Fruit fly (Drosophila melanogaster) whole organism, embryonic: Measurements from ENCODE around the gene nesd.

Experiments
- CG10147 ChIP-seq: fragments of 200-800 bp; sonication (Bioruptor generic); optimal IDR thresholded peaks from 2 replicates; lab custom pipeline; 2019; ENCODE audit warnings: missing biosample characterization, mild to moderate bottlenecking, missing genetic modification characterization, moderate library complexity
- CG10366 ChIP-seq: fragments of 200-800 bp; sonication (Bioruptor generic); IDR thresholded peaks from 2 replicates; pipeline ENCODE4 v1.3.6; 2022; ENCODE audit warnings: missing biosample characterization, missing genetic modification characterization
- CG10543 ChIP-seq: fragments of 200-800 bp; sonication (Bioruptor generic); optimal IDR thresholded peaks from 3 replicates; lab custom pipeline; 2017; ENCODE audit warnings: missing biosample characterization, mild to moderate bottlenecking, missing genetic modification characterization, moderate library complexity
- CG11504 ChIP-seq: fragments of 200-800 bp; sonication (Bioruptor generic); optimal IDR thresholded peaks from 3 replicates; lab custom pipeline; 2019; ENCODE audit warnings: missing biosample characterization, mild to moderate bottlenecking, missing genetic modification characterization, moderate library complexity
- CG12659 ChIP-seq: fragments of 200-800 bp; sonication (Bioruptor generic); optimal IDR thresholded peaks from 3 replicates; lab custom pipeline; 2017; ENCODE audit warnings: mild to moderate bottlenecking, missing biosample characterization, missing genetic modification reagents, missing genetic modification characterization
- CG13894 ChIP-seq: fragments of 200-800 bp; sonication (Bioruptor generic); optimal IDR thresholded peaks from 3 replicates; lab custom pipeline; 2018; ENCODE audit warnings: missing biosample characterization, mild to moderate bottlenecking, missing genetic modification characterization, moderate library complexity
- CG14014 ChIP-seq: fragments of 200-800 bp; sonication (Bioruptor generic); IDR thresholded peaks from 2 replicates; pipeline ENCODE4 v1.3.6; 2022; ENCODE audit warnings: missing biosample characterization, missing genetic modification characterization
- CG14710 ChIP-seq: fragments of 200-800 bp; sonication (Bioruptor generic); optimal IDR thresholded peaks from 3 replicates; lab custom pipeline; 2019; ENCODE audit warnings: missing biosample characterization, mild to moderate bottlenecking, missing genetic modification characterization, moderate library complexity
- CG14860 ChIP-seq: fragments of 200-800 bp; sonication (Bioruptor generic); IDR thresholded peaks from 3 replicates; pipeline ENCODE4 v1.3.6; 2022; ENCODE audit warnings: missing biosample characterization, missing genetic modification characterization; ENCODE audit not compliant: partially characterized antibody
- CG16813 ChIP-seq: fragments of 200-800 bp; sonication (Bioruptor generic); IDR thresholded peaks from 3 replicates; pipeline ENCODE4 v1.3.6; 2022; ENCODE audit warnings: missing biosample characterization, missing genetic modification characterization; ENCODE audit not compliant: partially characterized antibody
- CG16863 ChIP-seq: fragments of 200-800 bp; sonication (Bioruptor generic); optimal IDR thresholded peaks from 3 replicates; lab custom pipeline; 2016; ENCODE audit warnings: missing biosample characterization, missing genetic modification characterization
- CG17328 ChIP-seq: fragments of 200-800 bp; sonication (Bioruptor generic); IDR thresholded peaks from 2 replicates; pipeline ENCODE4 v1.3.6; 2022; ENCODE audit warnings: missing biosample characterization, missing genetic modification characterization
- CG17802 ChIP-seq: fragments of 200-800 bp; sonication (Bioruptor generic); optimal IDR thresholded peaks from 2 replicates; lab custom pipeline; 2018; ENCODE audit warnings: missing biosample characterization, mild to moderate bottlenecking, missing genetic modification characterization, moderate library complexity
- CG2129 ChIP-seq: fragments of 200-800 bp; sonication (Bioruptor generic); IDR thresholded peaks from 2 replicates; pipeline ENCODE4 v1.3.6; 2022; ENCODE audit warnings: missing biosample characterization, missing genetic modification characterization; ENCODE audit not compliant: partially characterized antibody
- CG2678 ChIP-seq: fragments of 200-800 bp; sonication (Bioruptor generic); optimal IDR thresholded peaks from 3 replicates; lab custom pipeline; 2019; ENCODE audit warnings: missing biosample characterization, mild to moderate bottlenecking, missing genetic modification characterization, moderate library complexity
- CG2712 ChIP-seq: fragments of 200-800 bp; optimal IDR thresholded peaks from 3 replicates; lab custom pipeline; 2019; ENCODE audit warnings: missing biosample characterization, mild to moderate bottlenecking, missing genetic modification characterization, moderate library complexity
- CG2875 ChIP-seq: fragments of 200-800 bp; sonication (Bioruptor generic); optimal IDR thresholded peaks from 2 replicates; lab custom pipeline; 2017; ENCODE audit warnings: missing biosample characterization, mild to moderate bottlenecking, missing genetic modification characterization, missing genetic modification reagents
- CG33557 ChIP-seq: fragments of 200-800 bp; sonication (Bioruptor generic); optimal IDR thresholded peaks from 2 replicates; lab custom pipeline; 2019; ENCODE audit warnings: missing biosample characterization, mild to moderate bottlenecking, missing genetic modification characterization, moderate library complexity
- CG34376 ChIP-seq: fragments of 200-800 bp; sonication (Bioruptor generic); optimal IDR thresholded peaks from 2 replicates; lab custom pipeline; 2018; ENCODE audit warnings: missing biosample characterization, mild to moderate bottlenecking, missing genetic modification characterization
- CG3847 ChIP-seq: fragments of 200-800 bp; sonication (Bioruptor generic); IDR thresholded peaks from 2 replicates; pipeline ENCODE4 v1.3.6; 2022; ENCODE audit warnings: missing biosample characterization, missing genetic modification characterization
- CG4424 ChIP-seq: fragments of 200-800 bp; sonication (Bioruptor generic); optimal IDR thresholded peaks from 3 replicates; lab custom pipeline; 2016; ENCODE audit warnings: missing biosample characterization, missing genetic modification characterization
- CG6175 ChIP-seq: fragments of 200-800 bp; sonication (Bioruptor generic); IDR thresholded peaks from 3 replicates; pipeline ENCODE4 v1.3.6; 2022; ENCODE audit warnings: missing biosample characterization, missing genetic modification characterization
- CG6791 ChIP-seq: fragments of 200-800 bp; sonication (Bioruptor generic); IDR thresholded peaks from 3 replicates; pipeline ENCODE4 v1.3.6; 2022; ENCODE audit warnings: missing biosample characterization, missing genetic modification characterization; ENCODE audit not compliant: partially characterized antibody
- CG7271 ChIP-seq: fragments of 200-800 bp; sonication (Bioruptor generic); optimal IDR thresholded peaks from 2 replicates; lab custom pipeline; 2018; ENCODE audit warnings: missing biosample characterization, mild to moderate bottlenecking, missing genetic modification characterization, moderate library complexity
- CG9797 ChIP-seq: fragments of 200-800 bp; sonication (Bioruptor generic); optimal IDR thresholded peaks from 3 replicates; lab custom pipeline; 2018; ENCODE audit warnings: missing biosample characterization, mild to moderate bottlenecking, missing genetic modification characterization
- HmgZ ChIP-seq: fragments of 200-800 bp; sonication (Bioruptor generic); optimal IDR thresholded peaks from 2 replicates; lab custom pipeline; 2018; ENCODE audit warnings: missing biosample characterization, mild to moderate bottlenecking, missing genetic modification characterization
- Hmr ChIP-seq: fragments of 200-800 bp; sonication (Bioruptor generic); optimal IDR thresholded peaks from 3 replicates; lab custom pipeline; 2017; ENCODE audit warnings: mild to moderate bottlenecking, missing biosample characterization, missing genetic modification reagents, missing genetic modification characterization
- Hr51 ChIP-seq, 2 experiments: fragments of 200-800 bp; sonication (Bioruptor generic); optimal IDR thresholded peaks; 2 replicates in 1 of 2; 3 replicates in 1 of 2; lab custom pipeline; 2016 to 2018; ENCODE audit warnings: missing biosample characterization in 2 of 2, missing genetic modification characterization in 2 of 2, mild to moderate bottlenecking in 1 of 2, moderate library complexity in 1 of 2
- Max ChIP-seq: fragments of 200-800 bp; sonication (Bioruptor generic); optimal IDR thresholded peaks from 2 replicates; lab custom pipeline; 2016; ENCODE audit warnings: missing biosample characterization, mild to moderate bottlenecking, missing genetic modification characterization
- Neu2 ChIP-seq: fragments of 200-800 bp; sonication (Bioruptor generic); optimal IDR thresholded peaks from 3 replicates; lab custom pipeline; 2016; ENCODE audit warnings: missing biosample characterization, missing genetic modification characterization, borderline replicate concordance
- Nf-YC ChIP-seq: fragments of 200-800 bp; optimal IDR thresholded peaks from 3 replicates; lab custom pipeline; 2019; ENCODE audit warnings: missing biosample characterization, mild to moderate bottlenecking, missing genetic modification characterization, moderate library complexity
- PHDP ChIP-seq: fragments of 200-800 bp; sonication (Bioruptor generic); optimal IDR thresholded peaks from 3 replicates; lab custom pipeline; 2018; ENCODE audit warnings: missing biosample characterization, mild to moderate bottlenecking, missing genetic modification characterization, moderate library complexity
- Scr ChIP-seq: fragments of 200-800 bp; sonication (Bioruptor generic); IDR thresholded peaks from 2 replicates; pipeline ENCODE4 v1.3.6; 2022; ENCODE audit warnings: missing biosample characterization, missing genetic modification characterization; ENCODE audit not compliant: partially characterized antibody
- Sry-δ ChIP-seq: fragments of 200-800 bp; sonication (Bioruptor generic); optimal IDR thresholded peaks from 2 replicates; lab custom pipeline; 2016; ENCODE audit warnings: missing biosample characterization, missing genetic modification characterization
- TFAM ChIP-seq: fragments of 200-800 bp; sonication (Bioruptor generic); optimal IDR thresholded peaks from 2 replicates; lab custom pipeline; 2017; ENCODE audit warnings: missing biosample characterization, missing genetic modification characterization, inconsistent platforms
- YL-1 ChIP-seq: fragments of 200-800 bp; sonication (Bioruptor generic); optimal IDR thresholded peaks from 3 replicates; lab custom pipeline; 2017; ENCODE audit warnings: missing biosample characterization, mild to moderate bottlenecking, missing genetic modification characterization
- bbx ChIP-seq: fragments of 200-800 bp; sonication (Bioruptor generic); IDR thresholded peaks from 2 replicates; pipeline ENCODE4 v1.3.6; 2022; ENCODE audit warnings: missing biosample characterization, missing genetic modification characterization; ENCODE audit not compliant: partially characterized antibody
- chinmo ChIP-seq: fragments of 200-800 bp; sonication (Bioruptor generic); IDR thresholded peaks from 4 replicates; pipeline ENCODE4 v1.3.6; 2022; ENCODE audit warnings: missing biosample characterization, missing genetic modification characterization; ENCODE audit not compliant: partially characterized antibody
- dpn ChIP-seq, 2 experiments: fragments of 200-800 bp; sonication (Bioruptor generic); optimal IDR thresholded peaks; 3 replicates each; lab custom pipeline; 2016; ENCODE audit warnings: missing biosample characterization in 2 of 2, missing genetic modification characterization in 2 of 2
- dysf ChIP-seq: fragments of 200-800 bp; sonication (Bioruptor generic); IDR thresholded peaks from 3 replicates; pipeline ENCODE4 v1.3.6; 2022; ENCODE audit warnings: missing biosample characterization, missing genetic modification characterization
- eyg ChIP-seq: fragments of 200-800 bp; sonication (Bioruptor generic); optimal IDR thresholded peaks from 3 replicates; lab custom pipeline; 2016; ENCODE audit warnings: missing biosample characterization, missing genetic modification characterization
- lab ChIP-seq: fragments of 200-800 bp; sonication (Bioruptor generic); optimal IDR thresholded peaks from 3 replicates; lab custom pipeline; 2017; ENCODE audit warnings: missing biosample characterization, missing genetic modification characterization, mild to moderate bottlenecking, moderate library complexity, missing genetic modification reagents
- lilli ChIP-seq: fragments of 200-800 bp; sonication (Bioruptor generic); optimal IDR thresholded peaks from 3 replicates; lab custom pipeline; 2016; ENCODE audit warnings: missing biosample characterization, missing genetic modification characterization
- pho ChIP-seq: fragments of 200-800 bp; sonication (Bioruptor generic); optimal IDR thresholded peaks from 2 replicates; lab custom pipeline; 2016; ENCODE audit warnings: missing biosample characterization, missing genetic modification characterization
- pzg ChIP-seq: fragments of 200-800 bp; sonication (Bioruptor generic); optimal IDR thresholded peaks from 3 replicates; lab custom pipeline; 2018; ENCODE audit warnings: missing biosample characterization, mild to moderate bottlenecking, missing genetic modification characterization, moderate library complexity
- row ChIP-seq: fragments of 200-800 bp; sonication (Bioruptor generic); IDR thresholded peaks from 3 replicates; pipeline ENCODE4 v1.3.6; 2022; ENCODE audit warnings: missing biosample characterization, missing genetic modification characterization
- schlank ChIP-seq: fragments of 200-800 bp; sonication (Bioruptor generic); optimal IDR thresholded peaks from 2 replicates; lab custom pipeline; 2018; ENCODE audit warnings: missing biosample characterization, mild to moderate bottlenecking, missing genetic modification characterization
- twi ChIP-seq: fragments of 200-800 bp; optimal IDR thresholded peaks from 2 replicates; lab custom pipeline; 2019; ENCODE audit warnings: missing biosample characterization, mild to moderate bottlenecking, missing genetic modification characterization, moderate library complexity

nesd gene

dm6 chr2L:20093794-20094193 is at the start of gene nesd, which contains the start of gene Taf13 (continued):
- peak; percentile 78 for TF ChIP-seq Scr (GFP tag; lab: Robert Waterston, UW)
- peak; percentile 51 for TF ChIP-seq PHDP (tag; lab: Kevin White, UChicago)
- peak; percentile 44; the same call in 1 of the 3 replicates for TF ChIP-seq dysf (GFP tag; lab: Robert Waterston, UW)
- TF ChIP-seq CG7271 (tag; lab: Kevin White, UChicago) = peak; percentile 51
- TF ChIP-seq bbx = peak; percentile 48
- 0 out of 4 replicates have a peak, but pooled peaks have one; percentile 35 for TF ChIP-seq chinmo
- TF ChIP-seq CG16863 (GFP tag; lab: Kevin White, UChicago) = peak; percentile 64
- TF ChIP-seq YL-1 = peak; percentile 48
- TF ChIP-seq CG33557 (GFP tag; lab: Kevin White, UChicago) = peak; percentile 30
- peak; percentile 32 for TF ChIP-seq CG10543 (GFP tag; lab: Kevin White, UChicago)
- TF ChIP-seq eyg (GFP tag; lab: Kevin White, UChicago) = no peak
- TF ChIP-seq CG16813 (GFP tag; lab: Robert Waterston, UW) = peak; percentile 74
- TF ChIP-seq Hr51 (GFP tag; optimal IDR thresholded peaks at IDR 0.05; lab: Kevin White, UChicago) = peak; percentile 25 to 40
- no peak for TF ChIP-seq CG17328 (GFP tag; lab: Robert Waterston, UW)
- peak; percentile 64 for TF ChIP-seq CG2712
- TF ChIP-seq pho (GFP tag; lab: Kevin White, UChicago) = peak; percentile 24
- peak; percentile 62 for TF ChIP-seq lilli
- TF ChIP-seq CG17802 (tag; lab: Kevin White, UChicago) = no peak
- peak; percentile 60 for TF ChIP-seq CG12659 (GFP tag; lab: Kevin White, UChicago)
- TF ChIP-seq TFAM (GFP tag; lab: Kevin White, UChicago) = no peak
- TF ChIP-seq schlank (tag; lab: Kevin White, UChicago) = no peak
- peak; percentile 51 for TF ChIP-seq CG11504 (tag; lab: Kevin White, UChicago)
- peak; percentile 45; the same call in 1 of the 2 replicates for TF ChIP-seq CG3847
- peak; percentile 82 for TF ChIP-seq CG14860
- TF ChIP-seq CG4424 (GFP tag; lab: Kevin White, UChicago) = peak; percentile 38
- peak; percentile 64 for TF ChIP-seq Max
- TF ChIP-seq CG10366 (GFP tag; lab: Robert Waterston, UW) = no peak
- TF ChIP-seq CG14710 (tag; lab: Kevin White, UChicago) = peak; percentile 82
- no peak for TF ChIP-seq CG2875 (GFP tag; lab: Kevin White, UChicago)
- peak; percentile 94 for TF ChIP-seq row (GFP tag; lab: Robert Waterston, UW)
- peak; percentile 19 for TF ChIP-seq CG34376 (GFP tag; lab: Kevin White, UChicago)
- TF ChIP-seq CG10147 (GFP tag; lab: Kevin White, UChicago) = peak; percentile 67
- TF ChIP-seq Hmr = peak; percentile 37
- TF ChIP-seq dpn (GFP tag; optimal IDR thresholded peaks at IDR 0.05; lab: Kevin White, UChicago) = peak; percentile 6 to 38
- peak; percentile 61 for TF ChIP-seq Nf-YC
- TF ChIP-seq CG14014 (GFP tag; lab: Robert Waterston, UW) = no peak
- peak; percentile 32 for TF ChIP-seq CG9797 (GFP tag; lab: Kevin White, UChicago)
- peak; percentile 52 for TF ChIP-seq twi (tag; lab: Kevin White, UChicago)
- TF ChIP-seq CG2678 (tag; lab: Kevin White, UChicago) = peak; percentile 43
- peak; percentile 66; the same call in 2 of the 3 replicates for TF ChIP-seq CG6791 (GFP tag; lab: Robert Waterston, UW)
- TF ChIP-seq CG2129 = peak; percentile 58; the same call in 1 of the 2 replicates
- peak; percentile 76 for TF ChIP-seq pzg (GFP tag; lab: Kevin White, UChicago)
- TF ChIP-seq lab (GFP tag; lab: Kevin White, UChicago) = peak; percentile 20
- TF ChIP-seq Neu2 (GFP tag; lab: Kevin White, UChicago) = no peak
- TF ChIP-seq CG13894 (tag; lab: Kevin White, UChicago) = peak; percentile 50
- peak; percentile 68 for TF ChIP-seq HmgZ (tag; lab: Kevin White, UChicago)
- TF ChIP-seq Sry-δ = peak; percentile 69
- TF ChIP-seq CG6175 (GFP tag; lab: Robert Waterston, UW) = no peak
